Worm (Caenorhabditis elegans) whole organism, young adult: ENCODE results near the gene dgk-3.

Experiments
- B0261.1 ChIP-seq: sonication (generic microtip); optimal IDR thresholded peaks from 2 replicates; lab custom pipeline; 2016; ENCODE audit warnings: mild to moderate bottlenecking, missing genetic modification characterization, moderate library complexity, missing compliant biosample characterization
- F10E7.11 ChIP-seq: sonication (generic microtip); optimal IDR thresholded peaks from 2 replicates; lab custom pipeline; 2017; ENCODE audit warnings: mild to moderate bottlenecking, missing genetic modification characterization, moderate library complexity, missing compliant biosample characterization
- F23B12.7 ChIP-seq: sonication (generic microtip); optimal IDR thresholded peaks from 2 replicates; lab custom pipeline; 2017; ENCODE audit warnings: missing genetic modification characterization, mild to moderate bottlenecking, missing compliant biosample characterization, antibody characterized with exemption, moderate library complexity; ENCODE audit not compliant: insufficient read depth
- F37B4.10 ChIP-seq: fragments of 200-800 bp; sonication (Bioruptor generic); IDR thresholded peaks from 2 replicates; pipeline ENCODE4 v1.3.6; 2022; ENCODE audit warnings: missing genetic modification characterization, missing compliant biosample characterization
- F39B2.1 ChIP-seq: fragments of 200-800 bp; sonication (Bioruptor generic); IDR thresholded peaks from 2 replicates; pipeline ENCODE4 v1.3.6; 2022; ENCODE audit warnings: missing genetic modification reagents, missing genetic modification characterization, missing compliant biosample characterization
- F57C9.4 ChIP-seq: sonication (generic microtip); optimal IDR thresholded peaks from 2 replicates; lab custom pipeline; 2017; ENCODE audit warnings: mild to moderate bottlenecking, missing genetic modification characterization, missing compliant biosample characterization
- T07F8.4 ChIP-seq: sonication (generic microtip); optimal IDR thresholded peaks from 2 replicates; lab custom pipeline; 2016; ENCODE audit warnings: mild to moderate bottlenecking, missing genetic modification characterization, moderate library complexity, missing compliant biosample characterization
- T26A5.8 ChIP-seq: sonication (generic microtip); optimal IDR thresholded peaks from 2 replicates; lab custom pipeline; 2016; ENCODE audit warnings: missing genetic modification characterization, missing compliant biosample characterization
- Y95B8A.8 ChIP-seq: fragments of 200-800 bp; sonication (Bioruptor generic); IDR thresholded peaks from 2 replicates; pipeline ENCODE4 v1.3.6; 2022; ENCODE audit warnings: missing genetic modification reagents, missing genetic modification characterization, missing compliant biosample characterization
- akir-1 ChIP-seq: fragments of 200-800 bp; sonication (Bioruptor generic); optimal IDR thresholded peaks from 2 replicates; lab custom pipeline; 2018; ENCODE audit warnings: mild to moderate bottlenecking, missing genetic modification characterization, moderate library complexity, missing compliant biosample characterization
- aptf-2 ChIP-seq: fragments of 200-800 bp; sonication (Bioruptor generic); conservative IDR thresholded peaks from 2 replicates; pipeline ENCODE4 v1.3.6; 2022; ENCODE audit warnings: missing genetic modification reagents, missing genetic modification characterization, missing compliant biosample characterization
- aptf-3 ChIP-seq: fragments of 200-800 bp; sonication (Bioruptor generic); IDR thresholded peaks from 2 replicates; pipeline ENCODE4 v1.3.6; 2022; ENCODE audit warnings: missing genetic modification characterization, missing compliant biosample characterization
- attf-5 ChIP-seq: fragments of 200-800 bp; sonication (Bioruptor generic); optimal IDR thresholded peaks from 2 replicates; lab custom pipeline; 2018; ENCODE audit warnings: mild to moderate bottlenecking, missing genetic modification characterization, missing compliant biosample characterization
- bed-1 ChIP-seq: fragments of 200-800 bp; sonication (Bioruptor generic); IDR thresholded peaks from 2 replicates; pipeline ENCODE4 v1.3.6; 2022; ENCODE audit warnings: missing genetic modification reagents, missing genetic modification characterization, missing compliant biosample characterization
- ccch-3 ChIP-seq: fragments of 200-800 bp; sonication (Bioruptor generic); optimal IDR thresholded peaks from 2 replicates; lab custom pipeline; 2018; ENCODE audit warnings: mild to moderate bottlenecking, missing genetic modification characterization, missing compliant biosample characterization
- cebp-2 ChIP-seq: fragments of 200-800 bp; sonication (Bioruptor generic); IDR thresholded peaks from 2 replicates; pipeline ENCODE4 v1.3.6; 2022; ENCODE audit warnings: missing genetic modification characterization, missing compliant biosample characterization
- ceh-91 ChIP-seq: fragments of 200-800 bp; sonication (Bioruptor generic); IDR thresholded peaks from 2 replicates; pipeline ENCODE4 v1.3.6; 2022; ENCODE audit warnings: missing genetic modification reagents, missing genetic modification characterization, missing compliant biosample characterization
- die-1 ChIP-seq: sonication (generic microtip); optimal IDR thresholded peaks from 2 replicates; lab custom pipeline; 2016; ENCODE audit warnings: missing genotype, mild to moderate bottlenecking, missing genetic modification characterization, missing compliant biosample characterization
- dpff-1 ChIP-seq: sonication (generic microtip); optimal IDR thresholded peaks from 2 replicates; lab custom pipeline; 2017; ENCODE audit warnings: mild to moderate bottlenecking, missing genetic modification characterization, missing compliant biosample characterization
- ekl-4 ChIP-seq: fragments of 200-800 bp; sonication (Bioruptor generic); IDR thresholded peaks from 2 replicates; pipeline ENCODE4 v1.3.6; 2022; ENCODE audit warnings: missing genetic modification reagents, missing genetic modification characterization, missing compliant biosample characterization
- hrde-1 ChIP-seq: sonication (generic microtip); optimal IDR thresholded peaks from 2 replicates; lab custom pipeline; 2016; ENCODE audit warnings: missing genetic modification characterization, mild to moderate bottlenecking, missing compliant biosample characterization, moderate library complexity, missing genotype, missing genetic modification reagents, borderline replicate concordance
- lag-1 ChIP-seq: fragments of 200-800 bp; sonication (Bioruptor generic); IDR thresholded peaks from 2 replicates; pipeline ENCODE4 v1.3.6; 2022; ENCODE audit warnings: missing genetic modification reagents, missing genetic modification characterization, missing compliant biosample characterization
- lin-26 ChIP-seq: fragments of 200-800 bp; sonication (Bioruptor generic); IDR thresholded peaks from 2 replicates; pipeline ENCODE4 v1.3.6; 2022; ENCODE audit warnings: missing genetic modification reagents, missing genetic modification characterization, missing compliant biosample characterization
- lin-54 ChIP-seq: fragments of 200-800 bp; sonication (Bioruptor generic); optimal IDR thresholded peaks from 2 replicates; lab custom pipeline; 2018; ENCODE audit warnings: mild to moderate bottlenecking, missing genetic modification characterization, missing compliant biosample characterization
- lsl-1 ChIP-seq: fragments of 200-800 bp; sonication (Bioruptor generic); optimal IDR thresholded peaks from 2 replicates; lab custom pipeline; 2018; ENCODE audit warnings: mild to moderate bottlenecking, missing genetic modification characterization, moderate library complexity, missing compliant biosample characterization
- lsy-27 ChIP-seq: sonication (generic microtip); optimal IDR thresholded peaks from 2 replicates; lab custom pipeline; 2017; ENCODE audit warnings: missing genetic modification characterization, mild to moderate bottlenecking, missing compliant biosample characterization, antibody characterized with exemption, missing genotype, borderline replicate concordance; ENCODE audit not compliant: insufficient read depth
- madf-8 ChIP-seq: fragments of 200-800 bp; sonication (Bioruptor generic); conservative IDR thresholded peaks from 2 replicates; pipeline ENCODE4 v1.3.6; 2022; ENCODE audit warnings: missing genetic modification reagents, missing genetic modification characterization, missing compliant biosample characterization
- nfyb-1 ChIP-seq: fragments of 200-800 bp; sonication (Bioruptor generic); IDR thresholded peaks from 2 replicates; pipeline ENCODE4 v1.3.6; 2022; ENCODE audit warnings: missing genetic modification reagents, missing genetic modification characterization, missing compliant biosample characterization
- nhr-120 ChIP-seq: fragments of 200-800 bp; sonication (Bioruptor generic); IDR thresholded peaks from 2 replicates; pipeline ENCODE4 v1.3.6; 2022; ENCODE audit warnings: missing genetic modification characterization, missing compliant biosample characterization
- nhr-179 ChIP-seq: sonication (generic microtip); optimal IDR thresholded peaks from 2 replicates; lab custom pipeline; 2016; ENCODE audit warnings: mild to moderate bottlenecking, missing genetic modification characterization, missing compliant biosample characterization
- repo-1 ChIP-seq: sonication (generic microtip); optimal IDR thresholded peaks from 2 replicates; lab custom pipeline; 2017; ENCODE audit warnings: mild to moderate bottlenecking, missing genetic modification characterization, missing compliant biosample characterization
- sdz-38 ChIP-seq: sonication (generic microtip); optimal IDR thresholded peaks from 2 replicates; lab custom pipeline; 2016; ENCODE audit warnings: missing genotype, missing genetic modification characterization, missing compliant biosample characterization
- snpc-3.4 ChIP-seq: sonication (generic microtip); optimal IDR thresholded peaks from 2 replicates; lab custom pipeline; 2017; ENCODE audit warnings: missing genetic modification characterization, mild to moderate bottlenecking, missing compliant biosample characterization, antibody characterized with exemption, moderate library complexity, missing genotype, missing genetic modification reagents
- ztf-22 ChIP-seq: fragments of 200-800 bp; sonication (Bioruptor generic); optimal IDR thresholded peaks from 2 replicates; lab custom pipeline; 2018; ENCODE audit warnings: mild to moderate bottlenecking, missing genetic modification characterization, moderate library complexity, missing compliant biosample characterization
- ztf-25 ChIP-seq: fragments of 200-800 bp; sonication (Bioruptor generic); IDR thresholded peaks from 2 replicates; pipeline ENCODE4 v1.3.6; 2022; ENCODE audit warnings: missing genetic modification reagents, missing genetic modification characterization, missing compliant biosample characterization
- ztf-26 ChIP-seq: sonication (generic microtip); optimal IDR thresholded peaks from 2 replicates; lab custom pipeline; 2017; ENCODE audit warnings: missing genetic modification characterization, missing compliant biosample characterization

Gene dgk-3

ce11 chrIII:9145765-9146164, 17.1 kb upstream of the dgk-3 start, which contains the start of gene ZK512.8:
Gene ZK512.8 (plus strand): TSS chrIII:9146065.
- TF ChIP-seq ztf-22 (GFP tag; lab: Kevin White, UChicago) (no peak), F57C9.4 (tag; lab: Kevin White, UChicago) (no peak), attf-5 (GFP tag; lab: Kevin White, UChicago) (no peak), lag-1 (GFP tag; lab: Robert Waterston, UW) (no peak), ceh-91 (GFP tag; lab: Robert Waterston, UW) (no peak), nfyb-1 (GFP tag; lab: Robert Waterston, UW) (no peak), F10E7.11 (no peak), dpff-1 (tag; lab: Kevin White, UChicago) (no peak)

ce11 chrIII:9149132-9149531, 13.7 kb upstream of the dgk-3 start:
- TF ChIP-seq F39B2.1 (GFP tag; lab: Robert Waterston, UW): no peak
- TF ChIP-seq nhr-179: no peak
- no peak for TF ChIP-seq lin-54 (GFP tag; lab: Kevin White, UChicago)
- TF ChIP-seq akir-1: no peak
- TF ChIP-seq T07F8.4 (tag; lab: Kevin White, UChicago): no peak
- TF ChIP-seq die-1 (tag; lab: Kevin White, UChicago): no peak
- TF ChIP-seq ztf-22 (GFP tag; lab: Kevin White, UChicago): no peak
- no peak for TF ChIP-seq snpc-3.4 (tag; lab: Kevin White, UChicago)
- no peak for TF ChIP-seq F23B12.7 (tag; lab: Kevin White, UChicago)
- no peak for TF ChIP-seq nhr-120 (GFP tag; lab: Robert Waterston, UW)
- no peak for TF ChIP-seq madf-8 (GFP tag; lab: Robert Waterston, UW)
- no peak for TF ChIP-seq B0261.1 (tag; lab: Kevin White, UChicago)
- TF ChIP-seq lsl-1 (GFP tag; lab: Kevin White, UChicago): no peak
- TF ChIP-seq ztf-26 (tag; lab: Kevin White, UChicago): no peak

ce11 chrIII:9151782-9152181, 11.1 kb upstream of the dgk-3 start:
- TF ChIP-seq sdz-38 (no peak), cebp-2 (GFP tag; lab: Robert Waterston, UW) (no peak), F37B4.10 (no peak), aptf-3 (GFP tag; lab: Robert Waterston, UW) (no peak), T26A5.8 (tag; lab: Kevin White, UChicago) (no peak), bed-1 (GFP tag; lab: Robert Waterston, UW) (no peak), Y95B8A.8 (GFP tag; lab: Robert Waterston, UW) (no peak), aptf-2 (GFP tag; lab: Robert Waterston, UW) (no peak), lin-26 (no peak), hrde-1 (tag; lab: Kevin White, UChicago) (no peak), T07F8.4 (tag; lab: Kevin White, UChicago) (no peak), ztf-25 (no peak), ccch-3 (GFP tag; lab: Kevin White, UChicago) (no peak), ekl-4 (GFP tag; lab: Robert Waterston, UW) (no peak), lsy-27 (no peak), repo-1 (tag; lab: Kevin White, UChicago) (no peak)
- TF ChIP-seq, all 124 proteins: peak for 0
